Fruit fly (Drosophila melanogaster) whole organism, prepupa: ENCODE measurements around the gene Mcm6.

Experiments
- CG10631 ChIP-seq: fragments of 200-800 bp; sonication (Bioruptor generic); optimal IDR thresholded peaks from 2 replicates; lab custom pipeline; 2016; ENCODE audit warnings: missing biosample characterization, missing genetic modification characterization
- CG10669 ChIP-seq: fragments of 200-800 bp; sonication (Bioruptor generic); optimal IDR thresholded peaks from 3 replicates; lab custom pipeline; 2018; ENCODE audit warnings: missing biosample characterization, mild to moderate bottlenecking, missing genetic modification characterization, moderate library complexity
- CG11294 ChIP-seq: fragments of 200-800 bp; sonication (Bioruptor generic); IDR thresholded peaks from 2 replicates; pipeline ENCODE4 v1.3.6; 2022; ENCODE audit warnings: missing biosample characterization, missing genetic modification characterization
- CG11762 ChIP-seq: fragments of 200-800 bp; sonication (Bioruptor generic); optimal IDR thresholded peaks from 3 replicates; lab custom pipeline; 2016; ENCODE audit warnings: missing biosample characterization, missing genetic modification characterization; ENCODE audit not compliant: insufficient read depth
- CG11902 ChIP-seq: fragments of 200-800 bp; sonication (Bioruptor generic); optimal IDR thresholded peaks from 3 replicates; lab custom pipeline; 2016; ENCODE audit warnings: missing biosample characterization, missing genetic modification characterization
- CG15336 ChIP-seq: fragments of 200-800 bp; sonication (Bioruptor generic); IDR thresholded peaks from 2 replicates; pipeline ENCODE4 v1.3.6; 2022; ENCODE audit warnings: missing biosample characterization, missing genetic modification characterization
- CG1621 ChIP-seq: fragments of 200-800 bp; sonication (Bioruptor generic); optimal IDR thresholded peaks from 3 replicates; lab custom pipeline; 2018; ENCODE audit warnings: missing biosample characterization, mild to moderate bottlenecking, missing genetic modification characterization
- CG16779 ChIP-seq: fragments of 200-800 bp; sonication (Bioruptor generic); optimal IDR thresholded peaks from 3 replicates; lab custom pipeline; 2017; ENCODE audit warnings: missing biosample characterization, mild to moderate bottlenecking, missing genetic modification characterization
- CG32006 ChIP-seq: fragments of 200-800 bp; sonication (Bioruptor generic); optimal IDR thresholded peaks from 3 replicates; lab custom pipeline; 2017; ENCODE audit warnings: missing biosample characterization, mild to moderate bottlenecking, missing genetic modification characterization
- CG6276 ChIP-seq: fragments of 200-800 bp; sonication (Bioruptor generic); optimal IDR thresholded peaks from 2 replicates; lab custom pipeline; 2017; ENCODE audit warnings: missing biosample characterization, mild to moderate bottlenecking, missing genetic modification characterization
- CG6792 ChIP-seq: fragments of 200-800 bp; sonication (Bioruptor generic); optimal IDR thresholded peaks from 3 replicates; lab custom pipeline; 2016; ENCODE audit warnings: missing biosample characterization, missing genetic modification characterization
- CG6808 ChIP-seq: fragments of 200-800 bp; sonication (Bioruptor generic); optimal IDR thresholded peaks from 3 replicates; lab custom pipeline; 2017; ENCODE audit warnings: missing biosample characterization, missing genetic modification characterization, mild to moderate bottlenecking, moderate library complexity, missing genetic modification reagents
- CG6854 ChIP-seq: fragments of 200-800 bp; sonication (Bioruptor generic); optimal IDR thresholded peaks from 2 replicates; lab custom pipeline; 2017; ENCODE audit warnings: missing biosample characterization, mild to moderate bottlenecking, missing genetic modification characterization
- CG7368 ChIP-seq: fragments of 200-800 bp; sonication (Bioruptor generic); optimal IDR thresholded peaks from 3 replicates; lab custom pipeline; 2016; ENCODE audit warnings: missing biosample characterization, missing genetic modification characterization
- CG8119 ChIP-seq: fragments of 200-800 bp; sonication (Bioruptor generic); IDR thresholded peaks from 3 replicates; pipeline ENCODE4 v1.3.6; 2022; ENCODE audit warnings: missing biosample characterization, missing genetic modification characterization
- CG8319 ChIP-seq: fragments of 200-800 bp; sonication (Bioruptor generic); optimal IDR thresholded peaks from 3 replicates; lab custom pipeline; 2016; ENCODE audit warnings: missing biosample characterization, missing genetic modification characterization
- CG9139 ChIP-seq: fragments of 200-800 bp; sonication (Bioruptor generic); optimal IDR thresholded peaks from 3 replicates; lab custom pipeline; 2017; ENCODE audit warnings: missing biosample characterization, mild to moderate bottlenecking, missing genetic modification characterization
- Eip75B ChIP-seq: fragments of 200-800 bp; sonication (Bioruptor generic); optimal IDR thresholded peaks from 3 replicates; lab custom pipeline; 2016; ENCODE audit warnings: missing biosample characterization, missing genetic modification characterization
- Eip78C ChIP-seq: fragments of 200-800 bp; sonication (Bioruptor generic); peaks from one replicate; lab custom pipeline; 2016; ENCODE audit warnings: missing biosample characterization, missing genetic modification characterization
- Ets21C ChIP-seq: fragments of 200-800 bp; sonication (Bioruptor generic); optimal IDR thresholded peaks from 3 replicates; lab custom pipeline; 2016; ENCODE audit warnings: missing biosample characterization, missing genetic modification characterization
- Ets96B ChIP-seq: fragments of 200-800 bp; optimal IDR thresholded peaks from 2 replicates; lab custom pipeline; 2019; ENCODE audit warnings: missing biosample characterization, mild to moderate bottlenecking, missing genetic modification characterization, moderate library complexity
- Hr38 ChIP-seq: sonication (Bioruptor generic); optimal IDR thresholded peaks from 2 replicates; lab custom pipeline; 2016; ENCODE audit warnings: missing biosample characterization, missing genetic modification characterization
- Hr39 ChIP-seq: fragments of 200-800 bp; sonication (Bioruptor generic); optimal IDR thresholded peaks from 2 replicates; lab custom pipeline; 2016; ENCODE audit warnings: missing biosample characterization, missing genetic modification characterization
- Lpt ChIP-seq: fragments of 200-800 bp; sonication (Bioruptor generic); optimal IDR thresholded peaks from 3 replicates; lab custom pipeline; 2016; ENCODE audit warnings: missing biosample characterization, missing genetic modification characterization
- Met ChIP-seq: fragments of 200-800 bp; sonication (Bioruptor generic); optimal IDR thresholded peaks from 3 replicates; lab custom pipeline; 2016; ENCODE audit warnings: missing biosample characterization, missing genetic modification characterization
- OdsH ChIP-seq: fragments of 200-800 bp; sonication (Bioruptor generic); optimal IDR thresholded peaks from 3 replicates; lab custom pipeline; 2016; ENCODE audit warnings: missing biosample characterization, missing genetic modification characterization
- Sox14 ChIP-seq: fragments of 200-800 bp; sonication (Bioruptor generic); optimal IDR thresholded peaks from 3 replicates; lab custom pipeline; 2016; ENCODE audit warnings: missing biosample characterization, missing genetic modification characterization
- Sox15 ChIP-seq: fragments of 200-800 bp; sonication (Bioruptor generic); optimal IDR thresholded peaks from 3 replicates; lab custom pipeline; 2016; ENCODE audit warnings: missing biosample characterization, missing genetic modification characterization
- achi ChIP-seq: fragments of 200-800 bp; sonication (Bioruptor generic); optimal IDR thresholded peaks from 3 replicates; lab custom pipeline; 2016; ENCODE audit warnings: missing biosample characterization, missing genetic modification characterization
- cyc ChIP-seq: fragments of 200-800 bp; sonication (Bioruptor generic); optimal IDR thresholded peaks from 3 replicates; lab custom pipeline; 2016; ENCODE audit warnings: missing biosample characterization, missing genetic modification characterization
- dac ChIP-seq: fragments of 200-800 bp; sonication (Bioruptor generic); optimal IDR thresholded peaks from 2 replicates; lab custom pipeline; 2017; ENCODE audit warnings: missing biosample characterization, mild to moderate bottlenecking, missing genetic modification characterization
- eg ChIP-seq: fragments of 200-800 bp; sonication (Bioruptor generic); IDR thresholded peaks from 3 replicates; pipeline ENCODE4 v1.3.6; 2022; ENCODE audit warnings: missing biosample characterization, missing genetic modification characterization
- fd59A ChIP-seq: fragments of 200-800 bp; sonication (Bioruptor generic); optimal IDR thresholded peaks from 2 replicates; lab custom pipeline; 2017; ENCODE audit warnings: missing biosample characterization, mild to moderate bottlenecking, missing genetic modification characterization, missing genetic modification reagents
- fd85E ChIP-seq: fragments of 200-800 bp; sonication (Bioruptor generic); optimal IDR thresholded peaks from 3 replicates; lab custom pipeline; 2016; ENCODE audit warnings: missing biosample characterization, missing genetic modification characterization
- fkh ChIP-seq: fragments of 200-800 bp; sonication (Bioruptor generic); optimal IDR thresholded peaks from 3 replicates; lab custom pipeline; 2017; ENCODE audit warnings: missing biosample characterization, mild to moderate bottlenecking, missing genetic modification characterization, moderate library complexity
- lz ChIP-seq: fragments of 200-800 bp; sonication (Bioruptor generic); optimal IDR thresholded peaks from 3 replicates; lab custom pipeline; 2016; ENCODE audit warnings: missing biosample characterization, missing genetic modification characterization
- net ChIP-seq: fragments of 200-800 bp; sonication (Bioruptor generic); optimal IDR thresholded peaks from 3 replicates; lab custom pipeline; 2016; ENCODE audit warnings: missing biosample characterization, missing genetic modification characterization
- pdm3 ChIP-seq: fragments of 200-800 bp; sonication (Bioruptor generic); optimal IDR thresholded peaks from 3 replicates; lab custom pipeline; 2016; ENCODE audit warnings: missing biosample characterization, missing genetic modification characterization
- salr ChIP-seq, 2 experiments: fragments of 200-800 bp; sonication (Bioruptor generic); optimal IDR thresholded peaks; 3 replicates each; lab custom pipeline; 2016 to 2018; ENCODE audit warnings: missing biosample characterization in 2 of 2, missing genetic modification characterization in 2 of 2, mild to moderate bottlenecking in 1 of 2
- spab ChIP-seq: fragments of 200-800 bp; sonication (Bioruptor generic); optimal IDR thresholded peaks from 2 replicates; lab custom pipeline; 2017; ENCODE audit warnings: missing biosample characterization, mild to moderate bottlenecking, missing genetic modification characterization, missing genetic modification reagents
- ss ChIP-seq, 2 experiments: fragments of 200-800 bp; sonication (Bioruptor generic); optimal IDR thresholded peaks; 2 replicates in 1 of 2; 3 replicates in 1 of 2; lab custom pipeline; 2017 to 2018; ENCODE audit warnings: mild to moderate bottlenecking in 2 of 2, missing biosample characterization in 2 of 2, missing genetic modification characterization in 2 of 2, moderate library complexity in 1 of 2
- svp ChIP-seq: fragments of 200-800 bp; sonication (Bioruptor generic); peaks from one replicate; lab custom pipeline; 2016; ENCODE audit warnings: missing biosample characterization, missing genetic modification characterization
- topi ChIP-seq: fragments of 200-800 bp; sonication (Bioruptor generic); optimal IDR thresholded peaks from 3 replicates; lab custom pipeline; 2016; ENCODE audit warnings: missing biosample characterization, missing genetic modification characterization
- vri ChIP-seq: fragments of 200-800 bp; sonication (Bioruptor generic); optimal IDR thresholded peaks from 3 replicates; lab custom pipeline; 2016; ENCODE audit warnings: missing biosample characterization, mild to moderate bottlenecking, missing genetic modification characterization

Mcm6 gene

DNA sequence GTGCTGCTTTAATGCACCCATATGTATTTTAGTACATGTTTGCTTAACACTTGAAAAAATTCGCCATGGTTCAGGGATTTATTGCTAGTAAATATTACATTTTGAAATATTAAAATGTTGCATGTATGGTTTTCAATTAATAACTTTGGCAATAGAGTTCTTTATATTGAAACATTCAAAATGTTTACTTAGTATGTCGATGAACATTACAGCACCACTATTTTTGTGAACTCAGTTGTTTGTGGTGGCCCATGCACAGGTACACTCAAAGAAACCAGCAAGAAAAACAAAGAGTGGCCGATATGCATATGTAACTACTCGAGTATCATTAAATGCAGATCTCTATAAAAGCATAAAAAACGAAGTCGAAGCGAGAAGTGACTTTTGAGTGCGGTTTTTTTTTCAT is 27.8 kb downstream of the Mcm6 start (continued):
- TF ChIP-seq Hr39 (GFP tag; lab: Kevin White, UChicago) (peak; percentile 15), CG6792 (GFP tag; lab: Kevin White, UChicago) (peak; percentile 28), CG32006 (GFP tag; lab: Kevin White, UChicago) (peak; percentile 91), Eip75B (peak; percentile 58), eg (GFP tag; lab: Robert Waterston, UW) (peak; percentile 87), CG1621 (tag; lab: Kevin White, UChicago) (peak; percentile 67), CG16779 (tag; lab: Kevin White, UChicago) (peak; percentile 58), CG6854 (no peak), vri (no peak), CG11294 (peak; percentile 46; the same call in 1 of the 2 replicates), CG11762 (GFP tag; lab: Kevin White, UChicago) (peak; percentile 44), achi (GFP tag; lab: Kevin White, UChicago) (peak; percentile 73), ss (GFP tag; optimal IDR thresholded peaks at IDR 0.05; lab: Kevin White, UChicago) (peak; percentile 65 to 83), Hr38 (GFP tag; lab: Kevin White, UChicago) (no peak), topi (GFP tag; lab: Kevin White, UChicago) (peak; percentile 15), CG11902 (no peak), fd59A (GFP tag; lab: Kevin White, UChicago) (peak; percentile 70), pdm3 (GFP tag; lab: Kevin White, UChicago) (peak; percentile 82), spab (GFP tag; lab: Kevin White, UChicago) (peak; percentile 62), Eip78C (GFP tag; lab: Kevin White, UChicago) (peak; percentile 94), CG6808 (peak; percentile 76), fkh (peak; percentile 58), dac (GFP tag; lab: Kevin White, UChicago) (peak; percentile 66), Sox14 (GFP tag; lab: Kevin White, UChicago) (peak; percentile 49), fd85E (GFP tag; lab: Kevin White, UChicago) (no peak), net (GFP tag; lab: Kevin White, UChicago) (peak; percentile 69), Ets21C (GFP tag; lab: Kevin White, UChicago) (no peak), CG9139 (peak; percentile 58), CG8319 (GFP tag; lab: Kevin White, UChicago) (no peak), Met (GFP tag; lab: Kevin White, UChicago) (peak; percentile 10), OdsH (GFP tag; lab: Kevin White, UChicago) (peak; percentile 75), Ets96B (tag; lab: Kevin White, UChicago) (peak; percentile 64), CG10669 (peak; percentile 77), CG7368 (GFP tag; lab: Kevin White, UChicago) (peak; percentile 46), cyc (GFP tag; lab: Kevin White, UChicago) (no peak), lz (peak; percentile 26)

DNA sequence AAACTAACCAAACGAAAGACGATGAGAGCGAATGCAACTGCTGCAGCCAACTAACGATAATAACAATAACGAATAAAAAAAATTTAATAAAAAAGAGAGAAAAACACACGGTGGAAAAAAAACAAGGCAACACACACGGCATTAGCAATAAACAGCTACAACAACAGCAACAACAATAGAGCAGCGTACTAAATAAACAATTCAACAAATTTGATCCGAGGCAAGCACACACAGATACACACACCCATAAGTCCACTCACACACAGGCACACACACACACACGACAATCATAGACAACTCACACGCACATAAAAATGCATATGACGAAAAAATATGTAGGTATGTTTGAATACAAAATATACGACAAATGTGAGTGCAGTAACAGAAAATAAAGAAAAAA is 28.4 kb downstream of the Mcm6 start:
- TF ChIP-seq CG9139 = no peak
- TF ChIP-seq svp (GFP tag; lab: Kevin White, UChicago) = no peak
- no peak; the same call in 1 of the 3 replicates for TF ChIP-seq eg (GFP tag; lab: Robert Waterston, UW)
- no peak for TF ChIP-seq CG7368 (GFP tag; lab: Kevin White, UChicago)
- peak; percentile 53; the same call in 1 of the 2 replicates for TF ChIP-seq CG15336
- TF ChIP-seq Ets21C (GFP tag; lab: Kevin White, UChicago) = no peak
- no peak for TF ChIP-seq CG11762 (GFP tag; lab: Kevin White, UChicago)
- TF ChIP-seq CG8119 (GFP tag; lab: Robert Waterston, UW) = peak; percentile 34; the same call in 1 of the 3 replicates
- TF ChIP-seq Lpt (GFP tag; lab: Kevin White, UChicago) = no peak
- no peak for TF ChIP-seq CG10631 (GFP tag; lab: Kevin White, UChicago)
- no peak for TF ChIP-seq salr (GFP tag; optimal IDR thresholded peaks at IDR 0.05; lab: Kevin White, UChicago)
- no peak for TF ChIP-seq CG6808
- no peak for TF ChIP-seq Hr38 (GFP tag; lab: Kevin White, UChicago)
- no peak for TF ChIP-seq Sox15 (GFP tag; lab: Kevin White, UChicago)
- no peak for TF ChIP-seq CG11902
- no peak for TF ChIP-seq CG8319 (GFP tag; lab: Kevin White, UChicago)
- peak; percentile 53 for TF ChIP-seq CG6276 (GFP tag; lab: Kevin White, UChicago)
- peak; percentile 37 for TF ChIP-seq fkh
